Worm (Caenorhabditis elegans) whole organism, young adult: ENCODE results near the gene C16D2.1.
A peak's percentile ranks its signal among the peaks of the same experiment; 100 is the strongest.

Source experiments
- C06A6.2 ChIP-seq: fragments of 200-800 bp; sonication (Bioruptor generic); conservative IDR thresholded peaks from 2 replicates; pipeline ENCODE4 v1.3.6; 2022; ENCODE audit warnings: missing genetic modification characterization, missing compliant biosample characterization
- F49E8.2 ChIP-seq: sonication (generic microtip); optimal IDR thresholded peaks from 3 replicates; lab custom pipeline; 2017; ENCODE audit warnings: missing genetic modification characterization, mild to moderate bottlenecking, missing compliant biosample characterization, antibody characterized with exemption, moderate library complexity; ENCODE audit not compliant: insufficient read depth
- T07F8.4 ChIP-seq: sonication (generic microtip); optimal IDR thresholded peaks from 2 replicates; lab custom pipeline; 2016; ENCODE audit warnings: mild to moderate bottlenecking, missing genetic modification characterization, moderate library complexity, missing compliant biosample characterization
- Y53G8AR.9 ChIP-seq: fragments of 200-800 bp; sonication (Bioruptor generic); conservative IDR thresholded peaks from 2 replicates; pipeline ENCODE4 v1.3.6; 2022; ENCODE audit warnings: missing genetic modification reagents, missing genetic modification characterization, missing compliant biosample characterization
- Y79H2A.3 ChIP-seq: fragments of 200-800 bp; sonication (Bioruptor generic); conservative IDR thresholded peaks from 2 replicates; pipeline ENCODE4 v1.3.6; 2022; ENCODE audit warnings: missing genetic modification reagents, missing genetic modification characterization, missing compliant biosample characterization
- ZK185.1 ChIP-seq: sonication (generic microtip); optimal IDR thresholded peaks from 2 replicates; lab custom pipeline; 2016; ENCODE audit warnings: mild to moderate bottlenecking, missing genetic modification characterization, missing compliant biosample characterization; ENCODE audit not compliant: poor library complexity, severe bottlenecking
- atf-7 ChIP-seq: sonication (generic microtip); optimal IDR thresholded peaks from 2 replicates; lab custom pipeline; 2017; ENCODE audit warnings: mild to moderate bottlenecking, missing genetic modification characterization, missing compliant biosample characterization
- cebp-1 ChIP-seq, 2 experiments: fragments of 200-800 bp in 1 of 2; sonication (Bioruptor generic) in 1 of 2; sonication (generic microtip) in 1 of 2; IDR thresholded peaks in 1 of 2; optimal IDR thresholded peaks in 1 of 2; 2 replicates each; pipeline versions ENCODE4 v1.3.6 to Lab custom; 2017 to 2022; ENCODE audit warnings: missing compliant biosample characterization in 2 of 2, missing genetic modification characterization in 2 of 2, mild to moderate bottlenecking in 1 of 2, missing genetic modification reagents in 1 of 2, moderate library complexity in 1 of 2
- ceh-100 ChIP-seq: fragments of 200-800 bp; sonication (Bioruptor generic); IDR thresholded peaks from 2 replicates; pipeline ENCODE4 v1.3.6; 2022; ENCODE audit warnings: missing genetic modification reagents, missing genetic modification characterization, missing compliant biosample characterization
- ceh-58 ChIP-seq: fragments of 200-800 bp; sonication (Bioruptor generic); IDR thresholded peaks from 2 replicates; pipeline ENCODE4 v1.3.6; 2022; ENCODE audit warnings: missing genetic modification characterization, missing compliant biosample characterization
- ceh-91 ChIP-seq: fragments of 200-800 bp; sonication (Bioruptor generic); IDR thresholded peaks from 2 replicates; pipeline ENCODE4 v1.3.6; 2022; ENCODE audit warnings: missing genetic modification reagents, missing genetic modification characterization, missing compliant biosample characterization
- dox-1 ChIP-seq: fragments of 200-800 bp; sonication (Bioruptor generic); IDR thresholded peaks from 2 replicates; pipeline ENCODE4 v1.3.6; 2022; ENCODE audit warnings: missing genetic modification reagents, missing genetic modification characterization, missing compliant biosample characterization
- efl-1 ChIP-seq: fragments of 150-350 bp; optimal IDR thresholded peaks from 2 replicates; lab custom pipeline; 2014; ENCODE audit warnings: missing biosample characterization, missing genetic modification reagents, missing genetic modification characterization
- egl-18 ChIP-seq: fragments of 200-800 bp; sonication (Bioruptor generic); IDR thresholded peaks from 2 replicates; pipeline ENCODE4 v1.3.6; 2022; ENCODE audit warnings: missing genetic modification reagents, missing genetic modification characterization, missing compliant biosample characterization
- gei-17 ChIP-seq: fragments of 200-800 bp; sonication (Bioruptor generic); optimal IDR thresholded peaks from 2 replicates; lab custom pipeline; 2018; ENCODE audit warnings: mild to moderate bottlenecking, missing genetic modification characterization, missing compliant biosample characterization
- him-1 ChIP-seq: sonication (generic microtip); optimal IDR thresholded peaks from 2 replicates; lab custom pipeline; 2016; ENCODE audit warnings: missing genotype, missing genetic modification reagents, missing genetic modification characterization, missing compliant biosample characterization
- hlh-12 ChIP-seq: sonication (generic microtip); optimal IDR thresholded peaks from 2 replicates; lab custom pipeline; 2016; ENCODE audit warnings: missing genetic modification characterization, missing compliant biosample characterization
- hmg-1.2 ChIP-seq: fragments of 200-800 bp; sonication (Bioruptor generic); IDR thresholded peaks from 2 replicates; pipeline ENCODE4 v1.3.6; 2022; ENCODE audit warnings: missing genetic modification reagents, missing genetic modification characterization, missing compliant biosample characterization
- hsf-1 ChIP-seq: fragments of 200-800 bp; sonication (Bioruptor generic); IDR thresholded peaks from 2 replicates; pipeline ENCODE4 v1.3.6; 2022; ENCODE audit warnings: missing genetic modification reagents, missing genetic modification characterization, missing compliant biosample characterization
- let-526 ChIP-seq: fragments of 200-800 bp; sonication (Bioruptor generic); IDR thresholded peaks from 2 replicates; pipeline ENCODE4 v1.3.6; 2022; ENCODE audit warnings: missing genetic modification reagents, missing genetic modification characterization, missing compliant biosample characterization
- let-607 ChIP-seq, 2 experiments: fragments of 200-800 bp in 1 of 2; sonication (Bioruptor generic) in 1 of 2; sonication (generic microtip) in 1 of 2; optimal IDR thresholded peaks; 2 replicates each; lab custom pipeline; 2016 to 2018; ENCODE audit warnings: mild to moderate bottlenecking in 2 of 2, missing compliant biosample characterization in 2 of 2, missing genetic modification characterization in 2 of 2, moderate library complexity in 2 of 2, missing genotype in 1 of 2
- lin-26 ChIP-seq: fragments of 200-800 bp; sonication (Bioruptor generic); IDR thresholded peaks from 2 replicates; pipeline ENCODE4 v1.3.6; 2022; ENCODE audit warnings: missing genetic modification reagents, missing genetic modification characterization, missing compliant biosample characterization
- lin-35 ChIP-seq, 3 experiments: fragments of 150-350 bp in 2 of 3; sonication (generic microtip) in 1 of 3; optimal IDR thresholded peaks; 2 replicates each; lab custom pipeline; 2014 to 2018; ENCODE audit warnings: missing biosample characterization in 3 of 3, missing genetic modification characterization in 3 of 3, missing genetic modification reagents in 3 of 3
- lsl-1 ChIP-seq: fragments of 200-800 bp; sonication (Bioruptor generic); optimal IDR thresholded peaks from 2 replicates; lab custom pipeline; 2018; ENCODE audit warnings: mild to moderate bottlenecking, missing genetic modification characterization, moderate library complexity, missing compliant biosample characterization
- madf-10 ChIP-seq: sonication (generic microtip); optimal IDR thresholded peaks from 2 replicates; lab custom pipeline; 2016; ENCODE audit warnings: mild to moderate bottlenecking, missing genetic modification characterization, missing compliant biosample characterization
- madf-3 ChIP-seq: fragments of 200-800 bp; sonication (Bioruptor generic); IDR thresholded peaks from 2 replicates; pipeline ENCODE4 v1.3.6; 2022; ENCODE audit warnings: missing genetic modification reagents, missing genetic modification characterization, missing compliant biosample characterization
- madf-8 ChIP-seq: fragments of 200-800 bp; sonication (Bioruptor generic); conservative IDR thresholded peaks from 2 replicates; pipeline ENCODE4 v1.3.6; 2022; ENCODE audit warnings: missing genetic modification reagents, missing genetic modification characterization, missing compliant biosample characterization
- mes-4 ChIP-seq: sonication (generic microtip); optimal IDR thresholded peaks from 2 replicates; lab custom pipeline; 2016; ENCODE audit warnings: missing genotype, missing genetic modification characterization, missing compliant biosample characterization
- nfyb-1 ChIP-seq: fragments of 200-800 bp; sonication (Bioruptor generic); IDR thresholded peaks from 2 replicates; pipeline ENCODE4 v1.3.6; 2022; ENCODE audit warnings: missing genetic modification reagents, missing genetic modification characterization, missing compliant biosample characterization
- nhr-27 ChIP-seq: fragments of 200-800 bp; sonication (Bioruptor generic); optimal IDR thresholded peaks from 2 replicates; lab custom pipeline; 2018; ENCODE audit warnings: mild to moderate bottlenecking, missing genetic modification characterization, moderate library complexity, missing compliant biosample characterization
- nhr-80 ChIP-seq: sonication (generic microtip); optimal IDR thresholded peaks from 2 replicates; lab custom pipeline; 2016; ENCODE audit warnings: missing genetic modification characterization, missing compliant biosample characterization
- repo-1 ChIP-seq: sonication (generic microtip); optimal IDR thresholded peaks from 2 replicates; lab custom pipeline; 2017; ENCODE audit warnings: mild to moderate bottlenecking, missing genetic modification characterization, missing compliant biosample characterization
- rpc-1 ChIP-seq, 2 experiments: fragments of 150-350 bp in 1 of 2; sonication (generic microtip) in 1 of 2; optimal IDR thresholded peaks; 2 replicates each; lab custom pipeline; 2014 to 2018; ENCODE audit warnings: missing biosample characterization in 1 of 2, missing genetic modification characterization in 1 of 2, missing genetic modification reagents in 1 of 2, missing genotype in 1 of 2
- sptf-2 ChIP-seq: fragments of 200-800 bp; sonication (Bioruptor generic); optimal IDR thresholded peaks from 2 replicates; lab custom pipeline; 2018; ENCODE audit warnings: mild to moderate bottlenecking, missing genetic modification characterization, missing compliant biosample characterization
- tbp1 ChIP-seq: fragments of 200-800 bp; sonication (Bioruptor generic); optimal IDR thresholded peaks from 2 replicates; lab custom pipeline; 2018; ENCODE audit warnings: mild to moderate bottlenecking, missing genetic modification characterization, missing compliant biosample characterization
- tlf-1 ChIP-seq: fragments of 200-800 bp; sonication (Bioruptor generic); optimal IDR thresholded peaks from 2 replicates; lab custom pipeline; 2018; ENCODE audit warnings: mild to moderate bottlenecking, missing genetic modification characterization, missing compliant biosample characterization

Gene C16D2.1

ce11 chrII:9128132-9128531 is 3.3 kb upstream of the C16D2.1 start (continued):
- TF ChIP-seq hlh-12 (tag; lab: Kevin White, UChicago) (no peak), dox-1 (peak; percentile 37; the same call in 1 of the 2 replicates), rpc-1 (optimal IDR thresholded peaks at IDR 0.05; lab: Kevin White, UChicago) (peak; percentile 49), rpc-1 (tag; optimal IDR thresholded peaks at IDR 0.05; lab: Kevin White, UChicago) (no peak), efl-1 (GFP tag; lab: Kevin White, UChicago) (no peak), mes-4 (tag; lab: Kevin White, UChicago) (no peak), tlf-1 (no peak), Y79H2A.3 (GFP tag; lab: Robert Waterston, UW) (no peak), lin-26 (GFP tag; lab: Robert Waterston, UW) (0 out of 2 replicates have a peak, but pooled peaks have one; percentile 49), ZK185.1 (tag; lab: Kevin White, UChicago) (no peak), cebp-1 (GFP tag; IDR thresholded peaks at IDR 0.05; lab: Robert Waterston, UW) (peak; percentile 95), cebp-1 (tag; optimal IDR thresholded peaks at IDR 0.05; lab: Kevin White, UChicago) (peak; percentile 98), lsl-1 (GFP tag; lab: Kevin White, UChicago) (no peak), tbp1 (GFP tag; lab: Kevin White, UChicago) (peak; percentile 32), lin-35 (GFP tag; optimal IDR thresholded peaks at IDR 0.05; lab: Kevin White, UChicago) (peak in 1 of 3 experiments; percentile 35), let-526 (0 out of 2 replicates have a peak, but pooled peaks have one; percentile 39), hmg-1.2 (GFP tag; lab: Robert Waterston, UW) (peak; percentile 51; the same call in 1 of the 2 replicates), T07F8.4 (tag; lab: Kevin White, UChicago) (no peak), hsf-1 (GFP tag; lab: Robert Waterston, UW) (peak; percentile 92), C06A6.2 (GFP tag; lab: Robert Waterston, UW) (peak; percentile 53; the same call in 1 of the 2 replicates), gei-17 (GFP tag; lab: Kevin White, UChicago) (peak; percentile 10), madf-10 (tag; lab: Kevin White, UChicago) (peak; percentile 36), him-1 (tag; lab: Kevin White, UChicago) (no peak), nfyb-1 (GFP tag; lab: Robert Waterston, UW) (peak; percentile 81), atf-7 (tag; lab: Kevin White, UChicago) (peak; percentile 30), ceh-58 (GFP tag; lab: Robert Waterston, UW) (no peak), madf-3 (no peak), repo-1 (peak; percentile 29), egl-18 (GFP tag; lab: Robert Waterston, UW) (0 out of 2 replicates have a peak, but pooled peaks have one; percentile 54)

- TF ChIP-seq Y53G8AR.9 (GFP tag; lab: Robert Waterston, UW) = no peak
- no peak for TF ChIP-seq ceh-100 (GFP tag; lab: Robert Waterston, UW)
- TF ChIP-seq sptf-2 (GFP tag; lab: Kevin White, UChicago) = no peak
- no peak for TF ChIP-seq let-607 (tag; optimal IDR thresholded peaks at IDR 0.05; lab: Kevin White, UChicago)
- no peak for TF ChIP-seq ceh-91
- no peak for TF ChIP-seq cebp-1 (GFP tag; IDR thresholded peaks at IDR 0.05; lab: Robert Waterston, UW)
- no peak for TF ChIP-seq cebp-1 (tag; optimal IDR thresholded peaks at IDR 0.05; lab: Kevin White, UChicago)
- no peak for TF ChIP-seq atf-7 (tag; lab: Kevin White, UChicago)
- TF ChIP-seq F49E8.2 (tag; lab: Kevin White, UChicago) = no peak
- no peak for TF ChIP-seq madf-8
- no peak for TF ChIP-seq nhr-27 (tag; lab: Kevin White, UChicago)
- no peak for TF ChIP-seq nhr-80 (tag; lab: Kevin White, UChicago)
These were observed 1.1 kb upstream of the C16D2.1 start for ce11 chrII:9130339-9130738.
